Fruit fly (Drosophila melanogaster): ENCODE measurements around the gene natalisin.
A peak's percentile ranks its signal among the peaks of the same experiment; 100 is the strongest.

natalisin gene

DNA sequence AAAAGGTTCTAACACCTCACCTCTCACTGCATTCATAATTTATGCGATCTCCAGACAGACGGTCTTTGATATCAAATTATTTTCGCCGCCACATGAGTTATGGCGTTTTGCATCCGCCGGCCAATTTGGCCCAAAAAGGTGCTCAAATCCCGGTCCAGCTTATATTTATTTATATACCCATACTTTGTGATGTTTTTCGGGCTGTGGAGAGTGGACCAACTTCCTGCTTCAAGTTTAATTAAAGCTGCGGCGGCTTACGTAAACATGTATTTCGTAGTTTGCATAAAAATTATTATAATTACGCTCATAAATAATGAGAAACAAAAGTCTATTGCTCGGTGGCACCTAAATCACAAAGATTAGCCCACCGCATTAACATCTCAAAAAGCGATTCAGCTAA lies 46.8 kb downstream of the natalisin start:
- TF ChIP-seq woc (GFP tag; optimal IDR thresholded peaks at IDR 0.05) (no peak), CrebA (GFP tag; optimal IDR thresholded peaks at IDR 0.05; ENCODE audit: borderline replicate concordance) (no peak), brk (GFP tag; optimal IDR thresholded peaks at IDR 0.05) (no peak), fru (GFP tag; optimal IDR thresholded peaks at IDR 0.05) (no peak), Sp1 (GFP tag; optimal IDR thresholded peaks at IDR 0.05) (no peak), foxo (GFP tag; optimal IDR thresholded peaks at IDR 0.05) (no peak), usp (GFP tag; optimal IDR thresholded peaks at IDR 0.05) (no peak), N (GFP tag; optimal IDR thresholded peaks at IDR 0.05) (no peak), Vsx2 (GFP tag; optimal IDR thresholded peaks at IDR 0.05; ENCODE audit: partially characterized antibody) (no peak), psq (GFP tag; optimal IDR thresholded peaks at IDR 0.05) (no peak), tai (GFP tag; optimal IDR thresholded peaks at IDR 0.05) (no peak)

dm6 chr3R:14466312-14466711 lies 47.9 kb downstream of the natalisin start:
- TF ChIP-seq Sp1 (GFP tag; optimal IDR thresholded peaks at IDR 0.05) (no peak), CG9705 (GFP tag; optimal IDR thresholded peaks at IDR 0.05) (no peak), ey (GFP tag; optimal IDR thresholded peaks at IDR 0.05) (no peak), Hr78 (GFP tag; optimal IDR thresholded peaks at IDR 0.05) (no peak), Mio (GFP tag; optimal IDR thresholded peaks at IDR 0.05) (no peak), br (GFP tag; optimal IDR thresholded peaks at IDR 0.05) (no peak), usp (GFP tag; optimal IDR thresholded peaks at IDR 0.05) (no peak), sv (GFP tag; optimal IDR thresholded peaks at IDR 0.05) (no peak), h (GFP tag; optimal IDR thresholded peaks at IDR 0.05) (no peak), tai (GFP tag; optimal IDR thresholded peaks at IDR 0.05) (no peak), GATAd (GFP tag; optimal IDR thresholded peaks at IDR 0.05) (no peak), Jra (GFP tag; optimal IDR thresholded peaks at IDR 0.05) (no peak)

- TF ChIP-seq sv (GFP tag; optimal IDR thresholded peaks at IDR 0.05) (no peak), Rel (GFP tag; optimal IDR thresholded peaks at IDR 0.05) (no peak), Rel (tag; optimal IDR thresholded peaks at IDR 0.05) (no peak), h (GFP tag; optimal IDR thresholded peaks at IDR 0.05) (no peak), Myc (optimal IDR thresholded peaks at IDR 0.05) (no peak), Jra (GFP tag; optimal IDR thresholded peaks at IDR 0.05) (no peak), Mio (GFP tag; optimal IDR thresholded peaks at IDR 0.05) (no peak), OdsH (GFP tag; optimal IDR thresholded peaks at IDR 0.05) (no peak), brk (GFP tag; optimal IDR thresholded peaks at IDR 0.05) (no peak), Dfd (GFP tag; optimal IDR thresholded peaks at IDR 0.05) (no peak), pan (optimal IDR thresholded peaks at IDR 0.05) (no peak), Sp1 (GFP tag; optimal IDR thresholded peaks at IDR 0.05) (no peak)
These were observed 48.9 kb downstream of the natalisin start for dm6 chr3R:14467231-14467846.

DNA sequence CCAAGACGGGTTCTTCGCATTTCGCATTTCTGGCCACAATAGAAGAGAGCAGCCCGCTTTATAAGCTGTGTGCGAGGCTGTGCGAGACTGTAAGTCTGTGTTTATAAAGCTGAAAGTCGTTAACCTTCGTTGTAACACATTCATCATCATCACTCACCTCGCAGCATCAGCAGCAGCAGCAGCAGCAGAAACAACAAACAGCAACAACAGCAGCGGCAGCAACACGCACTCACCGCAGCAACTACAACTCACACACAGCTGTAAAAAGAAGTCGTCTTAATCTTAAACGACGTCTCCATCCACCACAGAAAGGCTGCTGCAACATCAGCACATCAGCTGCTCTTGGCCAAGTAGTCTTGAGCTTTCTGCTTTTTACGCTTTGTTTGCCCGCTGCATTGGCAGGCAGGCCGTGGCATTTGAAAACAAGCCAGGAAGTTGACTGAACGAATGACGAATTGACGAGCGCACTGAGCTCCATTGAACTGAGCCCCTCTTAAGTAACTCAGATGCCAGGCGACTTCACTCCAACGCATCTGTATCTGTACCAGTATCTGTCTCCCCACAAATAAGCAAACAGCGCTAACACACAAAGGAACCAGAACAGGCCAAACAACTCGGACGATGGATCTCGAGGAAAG lies 50.4 kb downstream of the natalisin start:
- TF ChIP-seq dmrt93B (GFP tag; optimal IDR thresholded peaks at IDR 0.05) (no peak), rgr (GFP tag; optimal IDR thresholded peaks at IDR 0.05) (no peak), fru (GFP tag; optimal IDR thresholded peaks at IDR 0.05) (no peak), Dfd (GFP tag; optimal IDR thresholded peaks at IDR 0.05) (peak; percentile 61)

- TF ChIP-seq OdsH (GFP tag; optimal IDR thresholded peaks at IDR 0.05) (peak; percentile 37), rgr (GFP tag; optimal IDR thresholded peaks at IDR 0.05) (peak; percentile 19), brk (GFP tag; optimal IDR thresholded peaks at IDR 0.05) (no peak), sage (GFP tag; optimal IDR thresholded peaks at IDR 0.05) (peak; percentile 2), foxo (GFP tag; optimal IDR thresholded peaks at IDR 0.05) (peak in 1 of 2 experiments; percentile 42), Mio (GFP tag; optimal IDR thresholded peaks at IDR 0.05) (no peak), lola (GFP tag; optimal IDR thresholded peaks at IDR 0.05) (no peak), Dfd (GFP tag; optimal IDR thresholded peaks at IDR 0.05) (no peak), dmrt93B (GFP tag; optimal IDR thresholded peaks at IDR 0.05) (no peak), h (GFP tag; optimal IDR thresholded peaks at IDR 0.05) (peak; percentile 60), HLH106 (tag; optimal IDR thresholded peaks at IDR 0.05) (peak; percentile 42), N (GFP tag; optimal IDR thresholded peaks at IDR 0.05) (no peak), jim (GFP tag; optimal IDR thresholded peaks at IDR 0.05) (no peak), fru (GFP tag; optimal IDR thresholded peaks at IDR 0.05) (peak; percentile 44), ey (GFP tag; optimal IDR thresholded peaks at IDR 0.05) (peak; percentile 22), Jra (GFP tag; optimal IDR thresholded peaks at IDR 0.05) (no peak), dl (GFP tag; optimal IDR thresholded peaks at IDR 0.05; ENCODE audit: insufficient read depth in 1 of 2, partially characterized antibody in 2 of 2) (no peak), sv (GFP tag; optimal IDR thresholded peaks at IDR 0.05) (peak; percentile 38), Sp1 (GFP tag; optimal IDR thresholded peaks at IDR 0.05) (peak; percentile 12), woc (GFP tag; optimal IDR thresholded peaks at IDR 0.05) (peak; percentile 13)
These were observed 51.3 kb downstream of the natalisin start for dm6 chr3R:14469724-14470123.
